Worm (Caenorhabditis elegans): ENCODE results near the gene F41B5.1.

F41B5.1 gene

ce11 chrV:2303775-2304174 lies 48.4 kb downstream of the F41B5.1 start, which contains the start of gene irld-15:
irld-15 (minus strand) TSS chrV:2303875.
- TF ChIP-seq F44E2.7 (GFP tag; IDR thresholded peaks at IDR 0.05): no peak
- no peak for TF ChIP-seq Y5F2A.4 (GFP tag; optimal IDR thresholded peaks at IDR 0.05)
- no peak for TF ChIP-seq jun-1 (tag; optimal IDR thresholded peaks at IDR 0.05)
- no peak for TF ChIP-seq nhr-25 (tag; optimal IDR thresholded peaks at IDR 0.05; ENCODE audit: borderline replicate concordance, insufficient read depth)
- no peak for TF ChIP-seq ztf-11 (tag; optimal IDR thresholded peaks at IDR 0.05)
- no peak for TF ChIP-seq unc-39 (tag; optimal IDR thresholded peaks at IDR 0.05)
- no peak for TF ChIP-seq snpc-4 (tag; optimal IDR thresholded peaks at IDR 0.05)
- no peak for TF ChIP-seq F49E8.2 (tag; optimal IDR thresholded peaks at IDR 0.05; ENCODE audit: borderline replicate concordance)

All from whole organism, L4 larva.